Worm (Caenorhabditis elegans) whole organism, mixed stage, embryonic: ENCODE data around the gene srh-177.

Experiments
- M03D4.4 ChIP-seq: sonication (generic microtip); optimal IDR thresholded peaks from 2 replicates; lab custom pipeline; 2017; ENCODE audit warnings: mild to moderate bottlenecking, missing genetic modification characterization, missing compliant biosample characterization
- bed-3 ChIP-seq: fragments of 200-800 bp; sonication (Bioruptor generic); optimal IDR thresholded peaks from 3 replicates; lab custom pipeline; 2018; ENCODE audit warnings: mild to moderate bottlenecking, missing genetic modification characterization, moderate library complexity, missing compliant biosample characterization
- blmp-1 ChIP-seq: fragments of 150-350 bp; optimal IDR thresholded peaks from 2 replicates; lab custom pipeline; 2014; ENCODE audit warnings: missing biosample characterization, missing genetic modification characterization
- ceh-39 ChIP-seq: fragments of 150-350 bp; optimal IDR thresholded peaks from 2 replicates; lab custom pipeline; 2014; ENCODE audit warnings: missing biosample characterization, missing genetic modification characterization
- ceh-43 ChIP-seq: fragments of 200-800 bp; sonication (Bioruptor generic); optimal IDR thresholded peaks from 2 replicates; lab custom pipeline; 2018; ENCODE audit warnings: mild to moderate bottlenecking, missing genetic modification characterization, moderate library complexity, missing compliant biosample characterization
- ceh-83 ChIP-seq: fragments of 200-800 bp; sonication (Bioruptor generic); optimal IDR thresholded peaks from 2 replicates; lab custom pipeline; 2018; ENCODE audit warnings: mild to moderate bottlenecking, missing genetic modification characterization, missing compliant biosample characterization
- ces-1 ChIP-seq: fragments of 150-350 bp; optimal IDR thresholded peaks from 2 replicates; lab custom pipeline; 2014; ENCODE audit warnings: missing biosample characterization, missing genetic modification reagents, missing genetic modification characterization
- drap-1 ChIP-seq: fragments of 200-800 bp; sonication (Bioruptor generic); optimal IDR thresholded peaks from 3 replicates; lab custom pipeline; 2018; ENCODE audit warnings: mild to moderate bottlenecking, missing genetic modification characterization, missing compliant biosample characterization
- elt-1 ChIP-seq: sonication (generic microtip); optimal IDR thresholded peaks from 2 replicates; lab custom pipeline; 2017; ENCODE audit warnings: missing genetic modification characterization, mild to moderate bottlenecking, missing compliant biosample characterization, antibody characterized with exemption, moderate library complexity, borderline replicate concordance; ENCODE audit not compliant: insufficient read depth
- elt-3 ChIP-seq: fragments of 150-350 bp; optimal IDR thresholded peaks from 2 replicates; lab custom pipeline; 2014; ENCODE audit warnings: missing biosample characterization, missing genetic modification characterization
- flh-1 ChIP-seq: fragments of 200-800 bp; sonication (Bioruptor generic); optimal IDR thresholded peaks from 2 replicates; lab custom pipeline; 2018; ENCODE audit warnings: mild to moderate bottlenecking, missing genetic modification characterization, moderate library complexity, missing compliant biosample characterization
- hlh-1 ChIP-seq: fragments of 150-350 bp; optimal IDR thresholded peaks from 2 replicates; lab custom pipeline; 2014; ENCODE audit warnings: missing biosample characterization, missing genetic modification reagents, missing genetic modification characterization
- lin-13 ChIP-seq: fragments of 150-350 bp; optimal IDR thresholded peaks from 2 replicates; lab custom pipeline; 2014; ENCODE audit warnings: missing biosample characterization, missing genetic modification characterization
- lin-32 ChIP-seq: fragments of 200-800 bp; sonication (Bioruptor generic); optimal IDR thresholded peaks from 2 replicates; lab custom pipeline; 2018; ENCODE audit warnings: mild to moderate bottlenecking, missing genetic modification characterization, missing compliant biosample characterization
- lsy-2 ChIP-seq: fragments of 150-350 bp; optimal IDR thresholded peaks from 2 replicates; lab custom pipeline; 2014; ENCODE audit warnings: missing biosample characterization, missing genetic modification characterization
- mab-5 ChIP-seq: fragments of 150-350 bp; optimal IDR thresholded peaks from 2 replicates; lab custom pipeline; 2014; ENCODE audit warnings: missing biosample characterization, missing genetic modification characterization
- mep-1 ChIP-seq: fragments of 150-350 bp; optimal IDR thresholded peaks from 2 replicates; lab custom pipeline; 2017; ENCODE audit warnings: missing biosample characterization, missing genetic modification reagents, missing genetic modification characterization, inconsistent platforms
- mls-2 ChIP-seq: sonication (generic microtip); optimal IDR thresholded peaks from 2 replicates; lab custom pipeline; 2016; ENCODE audit warnings: mild to moderate bottlenecking, missing genetic modification characterization, moderate library complexity, missing compliant biosample characterization
- nhr-12 ChIP-seq: fragments of 150-350 bp; optimal IDR thresholded peaks from 2 replicates; lab custom pipeline; 2014; ENCODE audit warnings: missing biosample characterization, missing genetic modification characterization
- nhr-2 ChIP-seq: fragments of 150-350 bp; optimal IDR thresholded peaks from 2 replicates; lab custom pipeline; 2014; ENCODE audit warnings: missing biosample characterization, missing genetic modification characterization
- nhr-237 ChIP-seq: fragments of 150-350 bp; optimal IDR thresholded peaks from 2 replicates; lab custom pipeline; 2014; ENCODE audit warnings: missing biosample characterization, missing genetic modification characterization
- nhr-28 ChIP-seq: fragments of 150-350 bp; optimal IDR thresholded peaks from 2 replicates; lab custom pipeline; 2014; ENCODE audit warnings: missing biosample characterization, missing genetic modification characterization
- pha-4 ChIP-seq: fragments of 150-350 bp; optimal IDR thresholded peaks from 2 replicates; lab custom pipeline; 2018; ENCODE audit warnings: missing biosample characterization, missing genetic modification reagents, missing genetic modification characterization
- sem-2 ChIP-seq: fragments of 200-800 bp; sonication (Bioruptor generic); optimal IDR thresholded peaks from 2 replicates; lab custom pipeline; 2018; ENCODE audit warnings: mild to moderate bottlenecking, missing genetic modification characterization, missing compliant biosample characterization
- snpc-4 ChIP-seq: fragments of 150-350 bp; optimal IDR thresholded peaks from 2 replicates; lab custom pipeline; 2014; ENCODE audit warnings: missing biosample characterization, missing genetic modification characterization
- sptf-1 ChIP-seq: sonication (generic microtip); optimal IDR thresholded peaks from 2 replicates; lab custom pipeline; 2017; ENCODE audit warnings: mild to moderate bottlenecking, missing genetic modification characterization, moderate library complexity, missing compliant biosample characterization
- unc-120 ChIP-seq: sonication (generic microtip); optimal IDR thresholded peaks from 2 replicates; lab custom pipeline; 2017; ENCODE audit warnings: missing genetic modification characterization, missing compliant biosample characterization; ENCODE audit not compliant: poor library complexity, severe bottlenecking
- unc-39 ChIP-seq: fragments of 150-350 bp; optimal IDR thresholded peaks from 2 replicates; lab custom pipeline; 2014; ENCODE audit warnings: missing biosample characterization, missing genetic modification characterization
- unc-62 ChIP-seq: fragments of 150-350 bp; optimal IDR thresholded peaks from 2 replicates; lab custom pipeline; 2014; ENCODE audit warnings: missing biosample characterization, missing genetic modification reagents, missing genetic modification characterization
- zip-8 ChIP-seq: fragments of 150-350 bp; optimal IDR thresholded peaks from 2 replicates; lab custom pipeline; 2014; ENCODE audit warnings: missing biosample characterization, missing genetic modification characterization
- ztf-11 ChIP-seq: fragments of 150-350 bp; optimal IDR thresholded peaks from 2 replicates; lab custom pipeline; 2014; ENCODE audit warnings: missing biosample characterization, missing genetic modification characterization

The srh-177 gene

ce11 chrV:20356472-20356871 lies 12.6 kb downstream of the srh-177 start, which contains the start of gene grd-11:
Gene grd-11 (plus strand): TSS chrV:20356772.
- TF ChIP-seq bed-3 (GFP tag; lab: Kevin White, UChicago) (no peak), blmp-1 (no peak), pha-4 (no peak), ztf-11 (tag; lab: Kevin White, UChicago) (no peak)

ce11 chrV:20351195-20351594 lies 17.9 kb downstream of the srh-177 start, which contains the start of gene K02E2.1:
Gene K02E2.1 (plus strand): TSS chrV:20351495.
- no peak for TF ChIP-seq hlh-1 (tag; lab: Kevin White, UChicago)
- no peak for TF ChIP-seq elt-3 (tag; lab: Kevin White, UChicago)
- no peak for TF ChIP-seq lsy-2 (tag; lab: Kevin White, UChicago)
- no peak for TF ChIP-seq zip-8
- TF ChIP-seq mls-2 (tag; lab: Kevin White, UChicago): no peak

ce11 chrV:20350382-20350781 lies 18.7 kb downstream of the srh-177 start:
- TF ChIP-seq nhr-28: no peak
- TF ChIP-seq lin-32 (GFP tag; lab: Kevin White, UChicago): no peak
- TF ChIP-seq elt-3 (tag; lab: Kevin White, UChicago): no peak
- TF ChIP-seq unc-62 (GFP tag; lab: Kevin White, UChicago): no peak
- TF ChIP-seq ztf-11 (tag; lab: Kevin White, UChicago): no peak
- no peak for TF ChIP-seq nhr-12 (tag; lab: Kevin White, UChicago)
- TF ChIP-seq sptf-1 (tag; lab: Kevin White, UChicago): no peak
- no peak for TF ChIP-seq nhr-237
- TF ChIP-seq ceh-83 (GFP tag; lab: Kevin White, UChicago): no peak
- no peak for TF ChIP-seq ces-1 (GFP tag; lab: Kevin White, UChicago)
- TF ChIP-seq elt-1 (tag; lab: Kevin White, UChicago): no peak
- no peak for TF ChIP-seq mep-1 (tag; lab: Kevin White, UChicago)
- no peak for TF ChIP-seq lin-13 (tag; lab: Kevin White, UChicago)
- no peak for TF ChIP-seq unc-39 (tag; lab: Kevin White, UChicago)
- no peak for TF ChIP-seq snpc-4
- no peak for TF ChIP-seq drap-1
- TF ChIP-seq mls-2 (tag; lab: Kevin White, UChicago): no peak
- TF ChIP-seq nhr-2 (tag; lab: Kevin White, UChicago): no peak
- no peak for TF ChIP-seq lsy-2 (tag; lab: Kevin White, UChicago)

- TF ChIP-seq lin-32 (GFP tag; lab: Kevin White, UChicago) (no peak), flh-1 (GFP tag; lab: Kevin White, UChicago) (no peak), blmp-1 (no peak), sem-2 (GFP tag; lab: Kevin White, UChicago) (no peak), mls-2 (tag; lab: Kevin White, UChicago) (no peak), pha-4 (no peak)
Observed at ce11 chrV:20347625-20348024, 21.4 kb downstream of the srh-177 start.

- TF ChIP-seq nhr-28 (no peak), mls-2 (tag; lab: Kevin White, UChicago) (no peak), ztf-11 (tag; lab: Kevin White, UChicago) (no peak), nhr-237 (no peak), flh-1 (GFP tag; lab: Kevin White, UChicago) (no peak), bed-3 (GFP tag; lab: Kevin White, UChicago) (no peak), M03D4.4 (tag; lab: Kevin White, UChicago) (no peak), sem-2 (GFP tag; lab: Kevin White, UChicago) (no peak), lin-32 (GFP tag; lab: Kevin White, UChicago) (no peak), unc-39 (tag; lab: Kevin White, UChicago) (no peak), mab-5 (no peak), unc-62 (GFP tag; lab: Kevin White, UChicago) (no peak), ceh-43 (GFP tag; lab: Kevin White, UChicago) (no peak), lin-13 (tag; lab: Kevin White, UChicago) (no peak), hlh-1 (tag; lab: Kevin White, UChicago) (no peak), unc-120 (tag; lab: Kevin White, UChicago) (no peak), ceh-39 (tag; lab: Kevin White, UChicago) (no peak), lsy-2 (tag; lab: Kevin White, UChicago) (no peak), zip-8 (no peak), nhr-12 (tag; lab: Kevin White, UChicago) (no peak)
Observed at ce11 chrV:20344889-20345288, 24.2 kb downstream of the srh-177 start, which contains the start of gene Y38H6A.3. Gene Y38H6A.3 (plus strand): TSS chrV:20345189.
